Fruit fly (Drosophila melanogaster) whole organism, embryonic: Measurements from ENCODE around the gene SamDC.

ENCODE experiments used
- B-H2 ChIP-seq: fragments of 200-800 bp; sonication (Bioruptor generic); optimal IDR thresholded peaks from 2 replicates; lab custom pipeline; 2018; ENCODE audit warnings: missing biosample characterization, mild to moderate bottlenecking, missing genetic modification characterization
- CG11456 ChIP-seq: fragments of 200-800 bp; sonication (Bioruptor generic); IDR thresholded peaks from 3 replicates; pipeline ENCODE4 v1.3.6; 2022; ENCODE audit warnings: missing biosample characterization, missing genetic modification characterization
- CG11723 ChIP-seq: fragments of 200-800 bp; sonication (Bioruptor generic); optimal IDR thresholded peaks from 2 replicates; lab custom pipeline; 2017; ENCODE audit warnings: missing biosample characterization, mild to moderate bottlenecking, missing genetic modification characterization
- CG12391 ChIP-seq: fragments of 200-800 bp; sonication (Bioruptor generic); optimal IDR thresholded peaks from 3 replicates; lab custom pipeline; 2018; ENCODE audit warnings: missing biosample characterization, mild to moderate bottlenecking, missing genetic modification characterization, moderate library complexity
- CG17328 ChIP-seq: fragments of 200-800 bp; sonication (Bioruptor generic); IDR thresholded peaks from 2 replicates; pipeline ENCODE4 v1.3.6; 2022; ENCODE audit warnings: missing biosample characterization, missing genetic modification characterization
- CG17359 ChIP-seq: fragments of 200-800 bp; sonication (Bioruptor generic); optimal IDR thresholded peaks from 3 replicates; lab custom pipeline; 2018; ENCODE audit warnings: missing biosample characterization, mild to moderate bottlenecking, missing genetic modification characterization, moderate library complexity
- CG17568 ChIP-seq: fragments of 200-800 bp; sonication (Bioruptor generic); optimal IDR thresholded peaks from 2 replicates; lab custom pipeline; 2018; ENCODE audit warnings: missing biosample characterization, mild to moderate bottlenecking, missing genetic modification characterization, moderate library complexity
- CG32767 ChIP-seq: fragments of 200-800 bp; sonication (Bioruptor generic); IDR thresholded peaks from 2 replicates; pipeline ENCODE4 v1.3.6; 2022; ENCODE audit warnings: missing biosample characterization, missing genetic modification characterization
- CG33557 ChIP-seq: fragments of 200-800 bp; sonication (Bioruptor generic); optimal IDR thresholded peaks from 2 replicates; lab custom pipeline; 2019; ENCODE audit warnings: missing biosample characterization, mild to moderate bottlenecking, missing genetic modification characterization, moderate library complexity
- CG3995 ChIP-seq: fragments of 200-800 bp; sonication (Bioruptor generic); optimal IDR thresholded peaks from 3 replicates; lab custom pipeline; 2016; ENCODE audit warnings: missing biosample characterization, missing genetic modification characterization
- CG4404 ChIP-seq: fragments of 200-800 bp; sonication (Bioruptor generic); IDR thresholded peaks from 2 replicates; pipeline ENCODE4 v1.3.6; 2022; ENCODE audit warnings: missing biosample characterization, missing genetic modification characterization
- CG4617 ChIP-seq: fragments of 200-800 bp; sonication (Bioruptor generic); optimal IDR thresholded peaks from 3 replicates; lab custom pipeline; 2016; ENCODE audit warnings: missing biosample characterization, missing genetic modification characterization, borderline replicate concordance
- CG6272 ChIP-seq: fragments of 200-800 bp; sonication (Bioruptor generic); IDR thresholded peaks from 2 replicates; pipeline ENCODE4 v1.3.6; 2022; ENCODE audit warnings: missing biosample characterization, missing genetic modification characterization
- CG6689 ChIP-seq: fragments of 200-800 bp; sonication (Bioruptor generic); IDR thresholded peaks from 2 replicates; pipeline ENCODE4 v1.3.6; 2022; ENCODE audit warnings: missing biosample characterization, missing genetic modification characterization
- CG6813 ChIP-seq: fragments of 200-800 bp; sonication (Bioruptor generic); optimal IDR thresholded peaks from 2 replicates; lab custom pipeline; 2017; ENCODE audit warnings: missing biosample characterization, missing genetic modification characterization, mild to moderate bottlenecking, moderate library complexity, missing genetic modification reagents
- CG7839 ChIP-seq: fragments of 200-800 bp; sonication (Bioruptor generic); optimal IDR thresholded peaks from 3 replicates; lab custom pipeline; 2018; ENCODE audit warnings: missing biosample characterization, mild to moderate bottlenecking, missing genetic modification characterization, moderate library complexity
- CG8765 ChIP-seq: fragments of 200-800 bp; sonication (Bioruptor generic); IDR thresholded peaks from 2 replicates; pipeline ENCODE4 v1.3.6; 2022; ENCODE audit warnings: missing biosample characterization, missing genetic modification characterization
- CG9876 ChIP-seq: fragments of 200-800 bp; sonication (Bioruptor generic); optimal IDR thresholded peaks from 2 replicates; lab custom pipeline; 2016; ENCODE audit warnings: missing biosample characterization, missing genetic modification characterization
- Eip74EF ChIP-seq, 2 experiments: fragments of 200-800 bp in 1 of 2; fragments of >200 bp in 1 of 2; sonication (Bioruptor generic) in 1 of 2; optimal IDR thresholded peaks; 2 replicates each; lab custom pipeline; 2017 to 2019; ENCODE audit warnings: missing biosample characterization in 2 of 2, missing genetic modification characterization in 2 of 2, mild to moderate bottlenecking in 1 of 2, moderate library complexity in 1 of 2
- Ets97D ChIP-seq: fragments of 200-800 bp; sonication (Bioruptor generic); optimal IDR thresholded peaks from 3 replicates; lab custom pipeline; 2016; ENCODE audit warnings: missing biosample characterization, missing genetic modification characterization
- HLH4C ChIP-seq: fragments of 200-800 bp; sonication (Bioruptor generic); IDR thresholded peaks from 3 replicates; pipeline ENCODE4 v1.3.6; 2022; ENCODE audit warnings: missing biosample characterization, missing genetic modification characterization; ENCODE audit not compliant: partially characterized antibody
- HmgZ ChIP-seq: fragments of 200-800 bp; sonication (Bioruptor generic); optimal IDR thresholded peaks from 2 replicates; lab custom pipeline; 2018; ENCODE audit warnings: missing biosample characterization, mild to moderate bottlenecking, missing genetic modification characterization
- Hmx ChIP-seq: fragments of 200-800 bp; sonication (Bioruptor generic); optimal IDR thresholded peaks from 2 replicates; lab custom pipeline; 2016; ENCODE audit warnings: missing biosample characterization, missing genetic modification characterization
- Hr51 ChIP-seq, 2 experiments: fragments of 200-800 bp; sonication (Bioruptor generic); optimal IDR thresholded peaks; 2 replicates in 1 of 2; 3 replicates in 1 of 2; lab custom pipeline; 2016 to 2018; ENCODE audit warnings: missing biosample characterization in 2 of 2, missing genetic modification characterization in 2 of 2, mild to moderate bottlenecking in 1 of 2, moderate library complexity in 1 of 2
- Mrtf ChIP-seq: fragments of 200-800 bp; sonication (Bioruptor generic); IDR thresholded peaks from 3 replicates; pipeline ENCODE4 v1.3.6; 2022; ENCODE audit warnings: missing biosample characterization, missing genetic modification characterization
- NfI ChIP-seq: fragments of 200-800 bp; sonication (Bioruptor generic); optimal IDR thresholded peaks from 3 replicates; lab custom pipeline; 2018; ENCODE audit warnings: missing biosample characterization, mild to moderate bottlenecking, missing genetic modification characterization, moderate library complexity
- Pdp1 ChIP-seq, 2 experiments: fragments of 200-800 bp; sonication (Bioruptor generic); optimal IDR thresholded peaks; 3 replicates each; lab custom pipeline; 2016; ENCODE audit warnings: missing biosample characterization in 2 of 2, missing genetic modification characterization in 2 of 2, mild to moderate bottlenecking in 1 of 2, moderate library complexity in 1 of 2
- Sry-β ChIP-seq: fragments of 200-800 bp; sonication (Bioruptor generic); optimal IDR thresholded peaks from 2 replicates; lab custom pipeline; 2018; ENCODE audit warnings: missing biosample characterization, mild to moderate bottlenecking, missing genetic modification characterization, moderate library complexity
- TFAM ChIP-seq: fragments of 200-800 bp; sonication (Bioruptor generic); optimal IDR thresholded peaks from 2 replicates; lab custom pipeline; 2017; ENCODE audit warnings: missing biosample characterization, missing genetic modification characterization, inconsistent platforms
- ab ChIP-seq: fragments of 200-800 bp; sonication (Bioruptor generic); optimal IDR thresholded peaks from 2 replicates; lab custom pipeline; 2016; ENCODE audit warnings: missing biosample characterization, missing genetic modification characterization
- ac ChIP-seq: fragments of 200-800 bp; sonication (Bioruptor generic); optimal IDR thresholded peaks from 3 replicates; lab custom pipeline; 2017; ENCODE audit warnings: missing biosample characterization, mild to moderate bottlenecking, missing genetic modification characterization
- ara ChIP-seq: fragments of 200-800 bp; sonication (Bioruptor generic); IDR thresholded peaks from 2 replicates; pipeline ENCODE4 v1.3.6; 2022; ENCODE audit warnings: missing biosample characterization, missing genetic modification characterization
- cato ChIP-seq: fragments of 200-800 bp; sonication (Bioruptor generic); optimal IDR thresholded peaks from 2 replicates; lab custom pipeline; 2016; ENCODE audit warnings: missing biosample characterization, missing genetic modification characterization, borderline replicate concordance
- corto ChIP-seq: fragments of 200-800 bp; sonication (Bioruptor generic); optimal IDR thresholded peaks from 2 replicates; lab custom pipeline; 2016; ENCODE audit warnings: missing biosample characterization, mild to moderate bottlenecking, missing genetic modification characterization, moderate library complexity
- crp ChIP-seq, 2 experiments: fragments of 200-800 bp; sonication (Bioruptor generic); optimal IDR thresholded peaks; 2 replicates in 1 of 2; 3 replicates in 1 of 2; lab custom pipeline; 2017; ENCODE audit warnings: missing biosample characterization in 2 of 2, missing genetic modification characterization in 2 of 2, mild to moderate bottlenecking in 1 of 2, moderate library complexity in 1 of 2
- dan ChIP-seq: fragments of 200-800 bp; sonication (Bioruptor generic); IDR thresholded peaks from 2 replicates; pipeline ENCODE4 v1.3.6; 2022; ENCODE audit warnings: missing biosample characterization, missing genetic modification characterization
- ewg ChIP-seq: fragments of 200-800 bp; sonication (Bioruptor generic); optimal IDR thresholded peaks from 3 replicates; lab custom pipeline; 2017; ENCODE audit warnings: mild to moderate bottlenecking, missing biosample characterization, missing genetic modification reagents, missing genetic modification characterization
- fd64A ChIP-seq: fragments of 200-800 bp; sonication (Bioruptor generic); optimal IDR thresholded peaks from 3 replicates; lab custom pipeline; 2018; ENCODE audit warnings: missing biosample characterization, mild to moderate bottlenecking, missing genetic modification characterization
- gce ChIP-seq: fragments of 200-800 bp; sonication (Bioruptor generic); IDR thresholded peaks from 3 replicates; pipeline ENCODE4 v1.3.6; 2022; ENCODE audit warnings: missing biosample characterization, missing genetic modification characterization
- h ChIP-seq: fragments of >200 bp; optimal IDR thresholded peaks from 2 replicates; lab custom pipeline; 2017
- her ChIP-seq: fragments of 200-800 bp; sonication (Bioruptor generic); optimal IDR thresholded peaks from 2 replicates; lab custom pipeline; 2016; ENCODE audit warnings: missing biosample characterization, missing genetic modification characterization
- jigr1 ChIP-seq: fragments of 200-800 bp; sonication (Bioruptor generic); IDR thresholded peaks from 3 replicates; pipeline ENCODE4 v1.3.6; 2022; ENCODE audit warnings: missing biosample characterization, missing genetic modification characterization
- kay ChIP-seq: fragments of 200-800 bp; sonication (Bioruptor generic); optimal IDR thresholded peaks from 2 replicates; lab custom pipeline; 2016; ENCODE audit warnings: missing biosample characterization, missing genetic modification characterization
- lab ChIP-seq: fragments of 200-800 bp; sonication (Bioruptor generic); optimal IDR thresholded peaks from 3 replicates; lab custom pipeline; 2017; ENCODE audit warnings: missing biosample characterization, missing genetic modification characterization, mild to moderate bottlenecking, moderate library complexity, missing genetic modification reagents
- pb ChIP-seq: fragments of 200-800 bp; sonication (Bioruptor generic); optimal IDR thresholded peaks from 3 replicates; lab custom pipeline; 2016; ENCODE audit warnings: missing biosample characterization, missing genetic modification characterization
- tll ChIP-seq, 2 experiments: fragments of 200-800 bp in 1 of 2; fragments of >200 bp in 1 of 2; sonication (Bioruptor generic) in 1 of 2; optimal IDR thresholded peaks; 2 replicates each; lab custom pipeline; 2017 to 2019; ENCODE audit warnings: missing biosample characterization in 2 of 2, missing genetic modification characterization in 2 of 2, mild to moderate bottlenecking in 1 of 2, moderate library complexity in 1 of 2
- tx ChIP-seq: fragments of 200-800 bp; sonication (Bioruptor generic); optimal IDR thresholded peaks from 2 replicates; lab custom pipeline; 2016; ENCODE audit warnings: missing biosample characterization, missing genetic modification characterization
- zen ChIP-seq: fragments of 200-800 bp; sonication (Bioruptor generic); optimal IDR thresholded peaks from 3 replicates; lab custom pipeline; 2018; ENCODE audit warnings: missing biosample characterization, mild to moderate bottlenecking, missing genetic modification characterization, moderate library complexity
- zen2 ChIP-seq: fragments of 200-800 bp; sonication (Bioruptor generic); IDR thresholded peaks from 3 replicates; pipeline ENCODE4 v1.3.6; 2022; ENCODE audit warnings: missing biosample characterization, missing genetic modification characterization; ENCODE audit not compliant: partially characterized antibody

SamDC gene

DNA sequence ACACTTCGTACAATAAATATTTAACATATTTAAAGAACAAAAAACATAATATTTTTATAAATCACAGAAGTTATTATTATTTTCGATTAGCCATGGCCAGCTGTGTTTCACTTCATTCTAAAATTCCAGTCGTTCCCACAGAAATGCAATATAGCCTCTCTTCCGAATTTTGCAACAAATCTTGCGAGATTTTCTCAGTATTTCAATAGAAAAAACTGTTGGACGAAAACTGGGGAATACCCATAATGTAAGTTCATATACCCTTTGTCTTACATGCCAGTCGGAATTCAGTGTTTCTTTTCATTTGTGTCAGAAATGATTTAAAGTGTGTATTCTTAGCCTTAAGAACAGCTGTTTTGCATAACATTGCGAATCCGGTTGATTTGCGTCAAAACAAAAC is 17.3 kb downstream of the SamDC start, which contains the start of the genes CtsL4 and ClpP (continued):
- TF ChIP-seq zen (tag; lab: Kevin White, UChicago) (peak; percentile 46), HmgZ (tag; lab: Kevin White, UChicago) (peak; percentile 72), jigr1 (no peak), CG4404 (GFP tag; lab: Robert Waterston, UW) (0 out of 2 replicates have a peak, but pooled peaks have one; percentile 17), NfI (GFP tag; lab: Kevin White, UChicago) (peak; percentile 18), TFAM (GFP tag; lab: Kevin White, UChicago) (no peak), Hmx (GFP tag; lab: Kevin White, UChicago) (no peak), Sry-β (peak; percentile 21), dan (GFP tag; lab: Robert Waterston, UW) (no peak), cato (peak; percentile 14), zen2 (GFP tag; lab: Robert Waterston, UW) (no peak), CG33557 (GFP tag; lab: Kevin White, UChicago) (peak; percentile 36), Eip74EF (GFP tag; optimal IDR thresholded peaks at IDR 0.05; lab: Kevin White, UChicago) (no peak), CG17568 (GFP tag; lab: Kevin White, UChicago) (no peak), Pdp1 (GFP tag; optimal IDR thresholded peaks at IDR 0.05; lab: Kevin White, UChicago) (peak; percentile 29 to 97), CG17359 (peak; percentile 18), kay (peak; percentile 13), h (lab: Kevin White, UChicago) (no peak), ac (GFP tag; lab: Kevin White, UChicago) (no peak), CG7839 (tag; lab: Kevin White, UChicago) (no peak), gce (GFP tag; lab: Robert Waterston, UW) (no peak), CG9876 (GFP tag; lab: Kevin White, UChicago) (no peak), Mrtf (peak; percentile 39; the same call in 1 of the 3 replicates), HLH4C (no peak), crp (GFP tag; optimal IDR thresholded peaks at IDR 0.05; lab: Kevin White, UChicago) (peak; percentile 29 to 92), fd64A (GFP tag; lab: Kevin White, UChicago) (no peak), her (peak; percentile 32), CG4617 (GFP tag; lab: Kevin White, UChicago) (peak; percentile 76), CG6689 (GFP tag; lab: Robert Waterston, UW) (0 out of 2 replicates have a peak, but pooled peaks have one; percentile 21), ewg (no peak), CG11723 (GFP tag; lab: Kevin White, UChicago) (peak; percentile 99), corto (GFP tag; lab: Kevin White, UChicago) (no peak), pb (GFP tag; lab: Kevin White, UChicago) (no peak), tx (GFP tag; lab: Kevin White, UChicago) (peak; percentile 13), CG11456 (peak; percentile 35; the same call in 1 of the 3 replicates), lab (no peak), CG17328 (0 out of 2 replicates have a peak, but pooled peaks have one; percentile 27), CG6813 (GFP tag; lab: Kevin White, UChicago) (no peak), Ets97D (peak; percentile 43), ab (no peak), CG8765 (GFP tag; lab: Robert Waterston, UW) (no peak), ara (no peak), Hr51 (GFP tag; optimal IDR thresholded peaks at IDR 0.05; lab: Kevin White, UChicago) (peak in 1 of 2 experiments; percentile 2), CG32767 (peak; percentile 66; the same call in 1 of the 2 replicates), B-H2 (GFP tag; lab: Kevin White, UChicago) (peak; percentile 55), CG3995 (GFP tag; lab: Kevin White, UChicago) (peak; percentile 27), CG6272 (GFP tag; lab: Robert Waterston, UW) (no peak; the same call in 1 of the 2 replicates), CG12391 (tag; lab: Kevin White, UChicago) (peak; percentile 64), tll (GFP tag; optimal IDR thresholded peaks at IDR 0.05; lab: Kevin White, UChicago) (no peak)
